Fruit fly (Drosophila melanogaster) whole organism, wandering third instar larva: ENCODE data around the gene CG18731.

ENCODE experiments used
- Abd-B ChIP-seq: fragments of >200 bp; optimal IDR thresholded peaks from 2 replicates; lab custom pipeline; 2017; ENCODE audit warnings: missing biosample characterization, missing genetic modification characterization
- CG32264 ChIP-seq: fragments of 200-800 bp; sonication (Bioruptor generic); optimal IDR thresholded peaks from 2 replicates; lab custom pipeline; 2016; ENCODE audit warnings: missing biosample characterization, missing genetic modification characterization
- CG9705 ChIP-seq: fragments of 200-800 bp; sonication (Bioruptor generic); optimal IDR thresholded peaks from 2 replicates; lab custom pipeline; 2018; ENCODE audit warnings: missing biosample characterization, mild to moderate bottlenecking, missing genetic modification characterization
- CrebA ChIP-seq: fragments of 200-800 bp; sonication (Bioruptor generic); optimal IDR thresholded peaks from 2 replicates; lab custom pipeline; 2016; ENCODE audit warnings: missing biosample characterization, mild to moderate bottlenecking, missing genetic modification characterization, borderline replicate concordance
- Dfd ChIP-seq: fragments of >200 bp; optimal IDR thresholded peaks from 2 replicates; lab custom pipeline; 2017; ENCODE audit warnings: missing biosample characterization, missing genetic modification characterization
- Dif ChIP-seq: fragments of 200-275, 200-300 bp; sonication (Bioruptor generic); optimal IDR thresholded peaks from 2 replicates; lab custom pipeline; 2018; ENCODE audit warnings: missing biosample characterization, missing genetic modification characterization; ENCODE audit not compliant: partially characterized antibody
- GATAd ChIP-seq: sonication (Bioruptor generic); optimal IDR thresholded peaks from 2 replicates; lab custom pipeline; 2016; ENCODE audit warnings: missing biosample characterization, missing genetic modification characterization
- HLH106 ChIP-seq: fragments of 200-800 bp; optimal IDR thresholded peaks from 3 replicates; lab custom pipeline; 2019; ENCODE audit warnings: missing biosample characterization, mild to moderate bottlenecking, missing genetic modification characterization, moderate library complexity
- Hnf4 ChIP-seq: fragments of 200-800 bp; sonication (Bioruptor generic); optimal IDR thresholded peaks from 2 replicates; lab custom pipeline; 2016; ENCODE audit warnings: missing biosample characterization, mild to moderate bottlenecking, missing genetic modification characterization
- Hr78 ChIP-seq: fragments of >200 bp; optimal IDR thresholded peaks from 2 replicates; lab custom pipeline; 2017; ENCODE audit warnings: missing biosample characterization, missing genetic modification characterization
- Hr83 ChIP-seq: fragments of 200-300 bp; sonication (Bioruptor generic); optimal IDR thresholded peaks from 2 replicates; lab custom pipeline; 2016; ENCODE audit warnings: missing biosample characterization, mild to moderate bottlenecking, missing genetic modification characterization, moderate library complexity; ENCODE audit not compliant: poor library complexity, severe bottlenecking
- Jra ChIP-seq: sonication (Bioruptor generic); optimal IDR thresholded peaks from 2 replicates; lab custom pipeline; 2016; ENCODE audit warnings: missing biosample characterization, missing genetic modification characterization
- Mio ChIP-seq: sonication (Bioruptor generic); optimal IDR thresholded peaks from 2 replicates; lab custom pipeline; 2016; ENCODE audit warnings: missing biosample characterization, missing genetic modification characterization
- Myc ChIP-seq: fragments of >200 bp; optimal IDR thresholded peaks from 2 replicates; lab custom pipeline; 2017
- N ChIP-seq: fragments of >200 bp; optimal IDR thresholded peaks from 2 replicates; lab custom pipeline; 2018; ENCODE audit warnings: missing biosample characterization, missing external identifiers, missing genetic modification characterization
- OdsH ChIP-seq: fragments of 200-800 bp; sonication (Bioruptor generic); optimal IDR thresholded peaks from 2 replicates; lab custom pipeline; 2016; ENCODE audit warnings: missing biosample characterization, mild to moderate bottlenecking, missing genetic modification characterization
- Rel ChIP-seq, 2 experiments: fragments of 200-800 bp; sonication (Bioruptor generic) in 1 of 2; optimal IDR thresholded peaks; 2 replicates in 1 of 2; 3 replicates in 1 of 2; lab custom pipeline; 2016 to 2019; ENCODE audit warnings: mild to moderate bottlenecking in 2 of 2, missing biosample characterization in 2 of 2, missing genetic modification characterization in 2 of 2, moderate library complexity in 1 of 2
- Sp1 ChIP-seq: fragments of 200-800 bp; sonication (Bioruptor generic); optimal IDR thresholded peaks from 3 replicates; lab custom pipeline; 2019; ENCODE audit warnings: missing biosample characterization, mild to moderate bottlenecking, missing genetic modification characterization, moderate library complexity
- Vsx2 ChIP-seq: fragments of 200-300, 225-300 bp; sonication (Bioruptor generic); optimal IDR thresholded peaks from 2 replicates; lab custom pipeline; 2018; ENCODE audit warnings: missing biosample characterization, missing genetic modification characterization; ENCODE audit not compliant: partially characterized antibody
- br ChIP-seq: fragments of 200-800 bp; sonication (Bioruptor generic); optimal IDR thresholded peaks from 2 replicates; lab custom pipeline; 2016; ENCODE audit warnings: missing biosample characterization, missing genetic modification characterization
- brk ChIP-seq: fragments of 200-800 bp; sonication (Bioruptor generic); optimal IDR thresholded peaks from 2 replicates; lab custom pipeline; 2016; ENCODE audit warnings: missing biosample characterization, mild to moderate bottlenecking, missing genetic modification characterization
- dl ChIP-seq, 2 experiments: fragments of 175-275, 200-275 bp in 1 of 2; fragments of 200-275 bp in 1 of 2; sonication (Bioruptor generic); optimal IDR thresholded peaks; lab custom pipeline; 2018; ENCODE audit warnings: mild to moderate bottlenecking in 2 of 2, missing biosample characterization in 2 of 2, missing genetic modification characterization in 2 of 2, moderate library complexity in 2 of 2; ENCODE audit not compliant: partially characterized antibody in 2 of 2, insufficient read depth in 1 of 2
- dmrt93B ChIP-seq: fragments of 200-800 bp; sonication (Bioruptor generic); optimal IDR thresholded peaks from 2 replicates; lab custom pipeline; 2018; ENCODE audit warnings: missing biosample characterization, mild to moderate bottlenecking, missing genetic modification characterization
- dsf ChIP-seq: sonication (Bioruptor generic); optimal IDR thresholded peaks from 2 replicates; lab custom pipeline; 2016; ENCODE audit warnings: missing biosample characterization, missing genetic modification characterization, borderline replicate concordance
- ey ChIP-seq: fragments of 200-800 bp; sonication (Bioruptor generic); optimal IDR thresholded peaks from 2 replicates; lab custom pipeline; 2016; ENCODE audit warnings: missing biosample characterization, missing genetic modification characterization
- foxo ChIP-seq, 2 experiments: fragments of 200-800 bp; sonication (Bioruptor generic); optimal IDR thresholded peaks; 2 replicates in 1 of 2; 3 replicates in 1 of 2; lab custom pipeline; 2016 to 2017; ENCODE audit warnings: missing biosample characterization in 2 of 2, missing genetic modification characterization in 2 of 2
- fru ChIP-seq: fragments of 200-800 bp; sonication (Bioruptor generic); optimal IDR thresholded peaks from 3 replicates; lab custom pipeline; 2016; ENCODE audit warnings: missing biosample characterization, mild to moderate bottlenecking, missing genetic modification characterization
- h ChIP-seq: fragments of 200-800 bp; sonication (Bioruptor generic); optimal IDR thresholded peaks from 3 replicates; lab custom pipeline; 2016; ENCODE audit warnings: missing biosample characterization, mild to moderate bottlenecking, missing genetic modification characterization
- jim ChIP-seq: fragments of 175-275, 200-325 bp; sonication (Bioruptor generic); optimal IDR thresholded peaks from 2 replicates; lab custom pipeline; 2016; ENCODE audit warnings: missing biosample characterization, mild to moderate bottlenecking, missing genetic modification characterization
- lola ChIP-seq: fragments of >200 bp; optimal IDR thresholded peaks from 2 replicates; lab custom pipeline; 2017; ENCODE audit warnings: missing biosample characterization, missing genetic modification characterization
- pan ChIP-seq: fragments of >200 bp; optimal IDR thresholded peaks from 2 replicates; lab custom pipeline; 2017
- psq ChIP-seq: fragments of 200-800 bp; sonication (Bioruptor generic); optimal IDR thresholded peaks from 3 replicates; lab custom pipeline; 2017; ENCODE audit warnings: missing biosample characterization, mild to moderate bottlenecking, missing genetic modification characterization, moderate library complexity
- rgr ChIP-seq: fragments of 200-800 bp; sonication (Bioruptor generic); optimal IDR thresholded peaks from 3 replicates; lab custom pipeline; 2016; ENCODE audit warnings: missing biosample characterization, mild to moderate bottlenecking, missing genetic modification characterization
- sage ChIP-seq: fragments of 200-800 bp; sonication (Bioruptor generic); optimal IDR thresholded peaks from 2 replicates; lab custom pipeline; 2016; ENCODE audit warnings: missing biosample characterization, mild to moderate bottlenecking, missing genetic modification characterization
- sv ChIP-seq: fragments of 200-800 bp; sonication (Bioruptor generic); optimal IDR thresholded peaks from 3 replicates; lab custom pipeline; 2016; ENCODE audit warnings: missing biosample characterization, missing genetic modification characterization
- tai ChIP-seq: sonication (Bioruptor generic); optimal IDR thresholded peaks from 2 replicates; lab custom pipeline; 2016; ENCODE audit warnings: missing biosample characterization, missing genetic modification characterization
- usp ChIP-seq: fragments of >200 bp; optimal IDR thresholded peaks from 2 replicates; lab custom pipeline; 2017; ENCODE audit warnings: missing biosample characterization, missing genetic modification characterization
- woc ChIP-seq: sonication (Bioruptor generic); optimal IDR thresholded peaks from 2 replicates; lab custom pipeline; 2016; ENCODE audit warnings: missing biosample characterization, mild to moderate bottlenecking, missing genetic modification characterization

CG18731 gene

DNA sequence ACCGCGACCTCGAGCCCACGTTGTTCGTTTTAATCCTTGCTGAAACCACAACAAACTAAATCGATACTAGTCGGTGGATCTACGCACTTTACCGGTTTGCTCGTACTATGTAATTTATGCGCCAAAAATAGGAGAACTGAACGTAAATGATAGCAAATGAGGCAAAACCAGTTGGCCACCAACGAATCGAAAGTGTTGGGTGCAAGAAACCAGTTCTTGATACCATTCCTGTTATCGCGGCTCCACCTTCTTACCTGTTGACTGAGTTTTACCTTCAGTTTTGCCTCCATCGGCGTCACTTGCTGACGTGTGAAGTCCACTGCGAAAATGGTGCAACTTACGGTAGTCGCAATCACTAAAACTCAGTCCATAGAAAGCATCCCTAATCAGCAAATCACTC is 15.3 kb downstream of the CG18731 start:
- TF ChIP-seq Hr78 (no peak), OdsH (GFP tag; lab: Kevin White, UChicago) (no peak), Hnf4 (no peak), sv (GFP tag; lab: Kevin White, UChicago) (no peak), dmrt93B (GFP tag; lab: Kevin White, UChicago) (no peak), Sp1 (no peak), CrebA (GFP tag; lab: Kevin White, UChicago) (no peak), Dif (GFP tag; lab: Kevin White, UChicago) (no peak), tai (GFP tag; lab: Kevin White, UChicago) (no peak)

DNA sequence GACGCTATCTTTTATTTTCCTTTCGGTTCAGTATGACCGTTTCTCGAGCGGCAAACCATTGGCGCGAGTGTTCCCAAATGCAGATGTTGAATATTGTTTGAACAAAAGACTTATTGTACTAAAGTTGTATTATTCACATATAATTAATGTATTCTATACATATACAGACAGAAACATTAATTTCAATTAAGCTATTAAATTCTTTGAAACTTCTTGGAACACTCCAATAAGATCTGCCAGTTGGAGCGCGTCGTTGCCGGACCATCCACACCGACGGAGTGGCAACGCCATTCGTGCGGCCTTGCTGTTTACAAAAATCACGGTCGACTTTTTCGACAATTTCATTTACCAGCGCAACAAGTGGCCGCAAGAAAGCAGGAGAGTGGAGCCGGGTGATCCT is 20.2 kb downstream of the CG18731 start, which contains the start of the genes Wdr24 and IntS11:
Gene Wdr24, minus strand, starts transcription at position 37 of the 400 bp plus-strand sequence.
Gene IntS11, plus strand, starts transcription at position 282 of the 400 bp plus-strand sequence.
- no peak for TF ChIP-seq Jra (GFP tag; lab: Kevin White, UChicago)
- no peak for TF ChIP-seq jim (GFP tag; lab: Kevin White, UChicago)
- TF ChIP-seq usp, result no peak
- TF ChIP-seq dl (GFP tag; optimal IDR thresholded peaks at IDR 0.05; lab: Kevin White, UChicago; ENCODE audit: insufficient read depth in 1 of 2, partially characterized antibody in 2 of 2), result no peak
- TF ChIP-seq rgr (GFP tag; lab: Kevin White, UChicago), result peak; percentile 94
- peak; percentile 45 for TF ChIP-seq Mio
- no peak for TF ChIP-seq Vsx2
- no peak for TF ChIP-seq lola (GFP tag; lab: Kevin White, UChicago)
- TF ChIP-seq OdsH (GFP tag; lab: Kevin White, UChicago), result peak; percentile 90
- peak; percentile 60 for TF ChIP-seq sv (GFP tag; lab: Kevin White, UChicago)
- TF ChIP-seq foxo (GFP tag; optimal IDR thresholded peaks at IDR 0.05; lab: Kevin White, UChicago), result peak in 1 of 2 experiments; percentile 93
- TF ChIP-seq pan (lab: Kevin White, UChicago), result no peak
- peak; percentile 66 for TF ChIP-seq GATAd (GFP tag; lab: Kevin White, UChicago)
- peak; percentile 64 for TF ChIP-seq Hr83 (GFP tag; lab: Kevin White, UChicago)
- no peak for TF ChIP-seq Myc
- TF ChIP-seq CG32264, result peak; percentile 76
- no peak for TF ChIP-seq brk (GFP tag; lab: Kevin White, UChicago)
- no peak for TF ChIP-seq Hr78
- peak; percentile 87 for TF ChIP-seq psq (GFP tag; lab: Kevin White, UChicago)
- TF ChIP-seq Abd-B (GFP tag; lab: Kevin White, UChicago), result no peak
- no peak for TF ChIP-seq Dif (GFP tag; lab: Kevin White, UChicago)
- TF ChIP-seq Dfd (GFP tag; lab: Kevin White, UChicago), result no peak
- TF ChIP-seq CrebA (GFP tag; lab: Kevin White, UChicago), result no peak
- no peak for TF ChIP-seq N (GFP tag; lab: Kevin White, UChicago)
- no peak for TF ChIP-seq sage (GFP tag; lab: Kevin White, UChicago)
- peak; percentile 94 for TF ChIP-seq ey (GFP tag; lab: Kevin White, UChicago)
- peak; percentile 85 for TF ChIP-seq br (GFP tag; lab: Kevin White, UChicago)
- TF ChIP-seq woc (GFP tag; lab: Kevin White, UChicago), result peak; percentile 87
- TF ChIP-seq Hnf4, result no peak
- TF ChIP-seq dmrt93B (GFP tag; lab: Kevin White, UChicago), result peak; percentile 98
- peak; percentile 99 for TF ChIP-seq HLH106 (tag; lab: Kevin White, UChicago)
- no peak for TF ChIP-seq Rel (GFP tag; optimal IDR thresholded peaks at IDR 0.05; lab: Kevin White, UChicago)
- peak; percentile 86 for TF ChIP-seq Rel (tag; optimal IDR thresholded peaks at IDR 0.05; lab: Kevin White, UChicago)
- no peak for TF ChIP-seq tai (GFP tag; lab: Kevin White, UChicago)
- peak; percentile 95 for TF ChIP-seq Sp1
- TF ChIP-seq CG9705 (GFP tag; lab: Kevin White, UChicago), result peak; percentile 95
- TF ChIP-seq fru (GFP tag; lab: Kevin White, UChicago), result peak; percentile 91
- TF ChIP-seq dsf (GFP tag; lab: Kevin White, UChicago), result no peak
- peak; percentile 94 for TF ChIP-seq h
- TF ChIP-seq, all 38 proteins: peak for 19
